Worm (Caenorhabditis elegans): ENCODE measurements around the gene pha-2.

Gene pha-2

ce11 chrX:601860-602259, 34.9 kb downstream of the pha-2 start, which contains the start of gene F13C5.1:
F13C5.1 (plus strand) TSS chrX:602160.
- TF ChIP-seq hmbx-1 (tag; optimal IDR thresholded peaks at IDR 0.05) (no peak), ama-1 (optimal IDR thresholded peaks at IDR 0.05) (no peak), hnd-1 (tag; optimal IDR thresholded peaks at IDR 0.05) (no peak), hmg-4 (GFP tag; optimal IDR thresholded peaks at IDR 0.05) (no peak), tbx-11 (GFP tag; IDR thresholded peaks at IDR 0.05) (no peak), ets-7 (tag; optimal IDR thresholded peaks at IDR 0.05) (no peak), pes-1 (GFP tag; IDR thresholded peaks at IDR 0.05) (no peak), tra-4 (tag; optimal IDR thresholded peaks at IDR 0.05) (no peak), B0310.2 (tag; optimal IDR thresholded peaks at IDR 0.05) (no peak)

ce11 chrX:601340-601757, 35.4 kb downstream of the pha-2 start:
- TF ChIP-seq pes-1 (GFP tag; IDR thresholded peaks at IDR 0.05): no peak; the same call in 1 of the 2 replicates
- peak; percentile 73 for TF ChIP-seq aly-1 (tag; optimal IDR thresholded peaks at IDR 0.05)
- no peak for TF ChIP-seq ets-7 (tag; optimal IDR thresholded peaks at IDR 0.05)
- no peak for TF ChIP-seq hnd-1 (tag; optimal IDR thresholded peaks at IDR 0.05)
- TF ChIP-seq F13C5.2 (tag; optimal IDR thresholded peaks at IDR 0.05): peak; percentile 94
- 0 out of 2 replicates have a peak, but pooled peaks have one; percentile 8 for TF ChIP-seq flt-1 (GFP tag; IDR thresholded peaks at IDR 0.05)
- no peak for TF ChIP-seq sea-1 (GFP tag; conservative IDR thresholded peaks at IDR 0.05)
- no peak for TF ChIP-seq tra-4 (tag; optimal IDR thresholded peaks at IDR 0.05)
- TF ChIP-seq ceh-36 (tag; optimal IDR thresholded peaks at IDR 0.05): no peak
- TF ChIP-seq tbx-37 (GFP tag; conservative IDR thresholded peaks at IDR 0.05): no peak
- peak; percentile 86 for TF ChIP-seq hmg-4 (GFP tag; optimal IDR thresholded peaks at IDR 0.05)
- no peak for TF ChIP-seq scrt-1 (GFP tag; IDR thresholded peaks at IDR 0.05)
- no peak for TF ChIP-seq ceh-13 (GFP tag; optimal IDR thresholded peaks at IDR 0.05)
- TF ChIP-seq B0310.2 (tag; optimal IDR thresholded peaks at IDR 0.05): no peak
- TF ChIP-seq ama-1 (optimal IDR thresholded peaks at IDR 0.05): no peak
- TF ChIP-seq tbx-11 (GFP tag; IDR thresholded peaks at IDR 0.05): no peak
- TF ChIP-seq hmbx-1 (tag; optimal IDR thresholded peaks at IDR 0.05): no peak

ce11 chrX:600671-601070, 36.1 kb downstream of the pha-2 start:
- TF ChIP-seq tbx-37 (GFP tag; conservative IDR thresholded peaks at IDR 0.05) (no peak), ets-7 (tag; optimal IDR thresholded peaks at IDR 0.05) (no peak), flt-1 (GFP tag; IDR thresholded peaks at IDR 0.05) (no peak), sea-1 (GFP tag; conservative IDR thresholded peaks at IDR 0.05) (no peak), ceh-36 (tag; optimal IDR thresholded peaks at IDR 0.05) (no peak), pes-1 (GFP tag; IDR thresholded peaks at IDR 0.05) (no peak), tra-4 (tag; optimal IDR thresholded peaks at IDR 0.05) (no peak), hmbx-1 (tag; optimal IDR thresholded peaks at IDR 0.05) (no peak), F13C5.2 (tag; optimal IDR thresholded peaks at IDR 0.05) (no peak), ceh-13 (GFP tag; optimal IDR thresholded peaks at IDR 0.05) (no peak), ama-1 (optimal IDR thresholded peaks at IDR 0.05) (no peak), scrt-1 (GFP tag; IDR thresholded peaks at IDR 0.05) (no peak), aly-1 (tag; optimal IDR thresholded peaks at IDR 0.05) (no peak), tbx-11 (GFP tag; IDR thresholded peaks at IDR 0.05) (no peak), B0310.2 (tag; optimal IDR thresholded peaks at IDR 0.05) (no peak), hnd-1 (tag; optimal IDR thresholded peaks at IDR 0.05) (no peak), hmg-4 (GFP tag; optimal IDR thresholded peaks at IDR 0.05) (no peak)

- TF ChIP-seq ceh-36 (tag; optimal IDR thresholded peaks at IDR 0.05): peak; percentile 41
- no peak for TF ChIP-seq ets-7 (tag; optimal IDR thresholded peaks at IDR 0.05)
- TF ChIP-seq tbx-37 (GFP tag; conservative IDR thresholded peaks at IDR 0.05): no peak
Measured at ce11 chrX:599476-599875, 37.3 kb downstream of the pha-2 start, which contains the start of gene F13C5.3. F13C5.3 (minus strand) TSS chrX:599576.

- TF ChIP-seq hmbx-1 (tag; optimal IDR thresholded peaks at IDR 0.05) (no peak), tbx-11 (GFP tag; IDR thresholded peaks at IDR 0.05) (no peak), aly-1 (tag; optimal IDR thresholded peaks at IDR 0.05) (no peak), sea-1 (GFP tag; conservative IDR thresholded peaks at IDR 0.05) (no peak), tra-4 (tag; optimal IDR thresholded peaks at IDR 0.05) (no peak), B0310.2 (tag; optimal IDR thresholded peaks at IDR 0.05) (no peak), ets-7 (tag; optimal IDR thresholded peaks at IDR 0.05) (no peak), flt-1 (GFP tag; IDR thresholded peaks at IDR 0.05) (no peak), F13C5.2 (tag; optimal IDR thresholded peaks at IDR 0.05) (no peak), ceh-36 (tag; optimal IDR thresholded peaks at IDR 0.05) (no peak), hmg-4 (GFP tag; optimal IDR thresholded peaks at IDR 0.05) (no peak), hnd-1 (tag; optimal IDR thresholded peaks at IDR 0.05) (no peak), pes-1 (GFP tag; IDR thresholded peaks at IDR 0.05) (no peak), scrt-1 (GFP tag; IDR thresholded peaks at IDR 0.05) (no peak), ceh-13 (GFP tag; optimal IDR thresholded peaks at IDR 0.05) (no peak), tbx-37 (GFP tag; conservative IDR thresholded peaks at IDR 0.05) (no peak), ama-1 (optimal IDR thresholded peaks at IDR 0.05) (no peak)
Measured at ce11 chrX:593910-594447, 42.8 kb downstream of the pha-2 start, which contains the start of gene F13C5.2. F13C5.2 (plus strand) TSS chrX:593960.

- TF ChIP-seq aly-1 (tag; optimal IDR thresholded peaks at IDR 0.05) (peak; percentile 78), B0310.2 (tag; optimal IDR thresholded peaks at IDR 0.05) (no peak), pes-1 (GFP tag; IDR thresholded peaks at IDR 0.05) (0 out of 2 replicates have a peak, but pooled peaks have one; percentile 25), F13C5.2 (tag; optimal IDR thresholded peaks at IDR 0.05) (peak; percentile 99), tra-4 (tag; optimal IDR thresholded peaks at IDR 0.05) (no peak), flt-1 (GFP tag; IDR thresholded peaks at IDR 0.05) (no peak), scrt-1 (GFP tag; IDR thresholded peaks at IDR 0.05) (peak; percentile 50; the same call in 1 of the 2 replicates), ceh-13 (GFP tag; optimal IDR thresholded peaks at IDR 0.05) (no peak), tbx-11 (GFP tag; IDR thresholded peaks at IDR 0.05) (no peak), ama-1 (optimal IDR thresholded peaks at IDR 0.05) (no peak), hnd-1 (tag; optimal IDR thresholded peaks at IDR 0.05) (no peak), hmg-4 (GFP tag; optimal IDR thresholded peaks at IDR 0.05) (peak; percentile 96)
Measured at ce11 chrX:593245-593733, 43.5 kb downstream of the pha-2 start.

ce11 chrX:591056-591455, 45.7 kb downstream of the pha-2 start:
- TF ChIP-seq B0310.2 (tag; optimal IDR thresholded peaks at IDR 0.05) (no peak), hnd-1 (tag; optimal IDR thresholded peaks at IDR 0.05) (no peak), tra-4 (tag; optimal IDR thresholded peaks at IDR 0.05) (no peak), tbx-11 (GFP tag; IDR thresholded peaks at IDR 0.05) (no peak), ama-1 (optimal IDR thresholded peaks at IDR 0.05) (no peak), ceh-13 (GFP tag; optimal IDR thresholded peaks at IDR 0.05) (no peak), scrt-1 (GFP tag; IDR thresholded peaks at IDR 0.05) (no peak), hmbx-1 (tag; optimal IDR thresholded peaks at IDR 0.05) (no peak), ets-7 (tag; optimal IDR thresholded peaks at IDR 0.05) (no peak), hmg-4 (GFP tag; optimal IDR thresholded peaks at IDR 0.05) (no peak), flt-1 (GFP tag; IDR thresholded peaks at IDR 0.05) (no peak), F13C5.2 (tag; optimal IDR thresholded peaks at IDR 0.05) (no peak), sea-1 (GFP tag; conservative IDR thresholded peaks at IDR 0.05) (no peak), tbx-37 (GFP tag; conservative IDR thresholded peaks at IDR 0.05) (no peak), ceh-36 (tag; optimal IDR thresholded peaks at IDR 0.05) (no peak), aly-1 (tag; optimal IDR thresholded peaks at IDR 0.05) (no peak), pes-1 (GFP tag; IDR thresholded peaks at IDR 0.05) (no peak)
